Worm (Caenorhabditis elegans) whole organism, early embryonic: ENCODE data around the gene F53A2.1.
A peak's percentile ranks its signal among the peaks of the same experiment; 100 is the strongest.

ENCODE experiments used
- B0310.2 ChIP-seq: sonication (generic microtip); optimal IDR thresholded peaks from 2 replicates; lab custom pipeline; 2016; ENCODE audit warnings: mild to moderate bottlenecking, missing genetic modification characterization, missing compliant biosample characterization
- F13C5.2 ChIP-seq: sonication (generic microtip); optimal IDR thresholded peaks from 2 replicates; lab custom pipeline; 2017; ENCODE audit warnings: mild to moderate bottlenecking, missing genetic modification characterization, inconsistent platforms, missing compliant biosample characterization
- aly-1 ChIP-seq: sonication (generic microtip); optimal IDR thresholded peaks from 2 replicates; lab custom pipeline; 2016; ENCODE audit warnings: missing genetic modification characterization, missing compliant biosample characterization
- ama-1 ChIP-seq: fragments of 150-350 bp; optimal IDR thresholded peaks from 2 replicates; lab custom pipeline; 2014
- ceh-36 ChIP-seq: sonication (generic microtip); optimal IDR thresholded peaks from 2 replicates; lab custom pipeline; 2016; ENCODE audit warnings: missing genetic modification characterization, inconsistent platforms, missing compliant biosample characterization
- ets-7 ChIP-seq: sonication (generic microtip); optimal IDR thresholded peaks from 2 replicates; lab custom pipeline; 2016; ENCODE audit warnings: missing genotype, missing genetic modification characterization, missing compliant biosample characterization
- flt-1 ChIP-seq: fragments of 200-800 bp; sonication (Bioruptor generic); IDR thresholded peaks from 2 replicates; pipeline ENCODE4 v1.3.6; 2022; ENCODE audit warnings: missing genetic modification characterization, missing compliant biosample characterization
- hmbx-1 ChIP-seq: sonication (generic microtip); optimal IDR thresholded peaks from 2 replicates; lab custom pipeline; 2016; ENCODE audit warnings: mild to moderate bottlenecking, missing genetic modification characterization, missing compliant biosample characterization
- hmg-4 ChIP-seq: fragments of 200-800 bp; sonication (Bioruptor generic); optimal IDR thresholded peaks from 2 replicates; lab custom pipeline; 2018; ENCODE audit warnings: mild to moderate bottlenecking, missing genetic modification characterization, missing compliant biosample characterization
- hnd-1 ChIP-seq: sonication (generic microtip); optimal IDR thresholded peaks from 2 replicates; lab custom pipeline; 2016; ENCODE audit warnings: missing genetic modification characterization, missing compliant biosample characterization
- pes-1 ChIP-seq: fragments of 200-800 bp; sonication (Bioruptor generic); IDR thresholded peaks from 2 replicates; pipeline ENCODE4 v1.3.6; 2022; ENCODE audit warnings: missing genetic modification reagents, missing genetic modification characterization, missing compliant biosample characterization
- scrt-1 ChIP-seq: fragments of 200-800 bp; sonication (Bioruptor generic); IDR thresholded peaks from 2 replicates; pipeline ENCODE4 v1.3.6; 2022; ENCODE audit warnings: missing genetic modification characterization, missing compliant biosample characterization
- tbx-37 ChIP-seq: fragments of 200-800 bp; sonication (Bioruptor generic); conservative IDR thresholded peaks from 2 replicates; pipeline ENCODE4 v1.3.6; 2022; ENCODE audit warnings: missing genetic modification reagents, missing genetic modification characterization, missing compliant biosample characterization
- tra-4 ChIP-seq: sonication (generic microtip); optimal IDR thresholded peaks from 2 replicates; lab custom pipeline; 2017; ENCODE audit warnings: missing genetic modification characterization, missing compliant biosample characterization

- TF ChIP-seq hmbx-1: no peak
- TF ChIP-seq ama-1 (lab: Kevin White, UChicago): no peak
- no peak for TF ChIP-seq flt-1 (GFP tag; lab: Robert Waterston, UW)
- TF ChIP-seq tra-4 (tag; lab: Kevin White, UChicago): no peak
- no peak for TF ChIP-seq ceh-36
- TF ChIP-seq F13C5.2 (tag; lab: Kevin White, UChicago): peak; percentile 25
- peak; percentile 50 for TF ChIP-seq hmg-4 (GFP tag; lab: Kevin White, UChicago)
- peak; percentile 19; the same call in 1 of the 2 replicates for TF ChIP-seq tbx-37
- no peak for TF ChIP-seq B0310.2 (tag; lab: Kevin White, UChicago)
- TF ChIP-seq aly-1 (tag; lab: Kevin White, UChicago): no peak
- no peak for TF ChIP-seq scrt-1 (GFP tag; lab: Robert Waterston, UW)
- no peak for TF ChIP-seq pes-1 (GFP tag; lab: Robert Waterston, UW)
- TF ChIP-seq ets-7: no peak
- TF ChIP-seq hnd-1 (tag; lab: Kevin White, UChicago): no peak
Observed at ce11 chrIII:13359847-13360246, 35.2 kb upstream of the F53A2.1 start.
